Fruit fly (Drosophila melanogaster) whole organism, embryonic: ENCODE data around the gene Arp1.

Experiments
- CG11723 ChIP-seq: fragments of 200-800 bp; sonication (Bioruptor generic); optimal IDR thresholded peaks from 2 replicates; lab custom pipeline; 2017; ENCODE audit warnings: missing biosample characterization, mild to moderate bottlenecking, missing genetic modification characterization
- CG12659 ChIP-seq: fragments of 200-800 bp; sonication (Bioruptor generic); optimal IDR thresholded peaks from 3 replicates; lab custom pipeline; 2017; ENCODE audit warnings: mild to moderate bottlenecking, missing biosample characterization, missing genetic modification reagents, missing genetic modification characterization
- CG18476 ChIP-seq: fragments of 200-800 bp; sonication (Bioruptor generic); optimal IDR thresholded peaks from 2 replicates; lab custom pipeline; 2016; ENCODE audit warnings: missing biosample characterization, mild to moderate bottlenecking, missing genetic modification characterization
- CG5180 ChIP-seq: fragments of 200-800 bp; sonication (Bioruptor generic); optimal IDR thresholded peaks from 3 replicates; lab custom pipeline; 2017; ENCODE audit warnings: missing biosample characterization, missing genetic modification characterization, mild to moderate bottlenecking, moderate library complexity, missing genetic modification reagents
- Hr78 ChIP-seq, 2 experiments: fragments of 200-800 bp in 1 of 2; fragments of >200 bp in 1 of 2; sonication (Bioruptor generic) in 1 of 2; optimal IDR thresholded peaks; 2 replicates each; lab custom pipeline; 2017 to 2019; ENCODE audit warnings: missing biosample characterization in 2 of 2, missing genetic modification characterization in 2 of 2, mild to moderate bottlenecking in 1 of 2, moderate library complexity in 1 of 2
- emc ChIP-seq: fragments of 200-800 bp; sonication (Bioruptor generic); optimal IDR thresholded peaks from 2 replicates; lab custom pipeline; 2016; ENCODE audit warnings: missing biosample characterization, missing genetic modification characterization
- hth ChIP-seq: fragments of >200 bp; optimal IDR thresholded peaks from 2 replicates; lab custom pipeline; 2017; ENCODE audit warnings: inconsistent platforms
- psq ChIP-seq: fragments of 200-800 bp; sonication (Bioruptor generic); optimal IDR thresholded peaks from 2 replicates; lab custom pipeline; 2017; ENCODE audit warnings: missing biosample characterization, missing genetic modification characterization
- zf30C ChIP-seq: fragments of 200-800 bp; sonication (Bioruptor generic); optimal IDR thresholded peaks from 3 replicates; lab custom pipeline; 2018; ENCODE audit warnings: missing biosample characterization, mild to moderate bottlenecking, missing genetic modification characterization

DNA sequence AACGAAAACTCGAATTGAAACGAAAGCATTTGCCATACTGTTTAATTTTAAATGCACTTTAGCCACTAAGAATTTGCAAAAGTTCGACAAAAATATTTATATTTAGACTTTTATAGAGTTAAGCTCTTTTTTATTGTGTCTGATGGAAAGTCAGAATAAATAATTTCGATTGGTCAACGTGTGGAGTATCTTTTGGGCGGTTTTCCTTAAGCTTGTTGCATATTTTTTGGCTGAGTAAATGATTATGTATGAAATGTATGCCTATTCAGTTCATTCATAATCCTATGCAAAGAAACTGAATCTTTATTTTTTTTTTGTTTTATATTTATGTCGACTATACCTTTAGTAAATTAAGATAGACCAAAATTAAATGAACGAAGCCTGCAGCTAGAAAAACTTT lies 38.8 kb upstream of the Arp1 start:
- no peak for TF ChIP-seq CG12659 (GFP tag; lab: Kevin White, UChicago)
- no peak for TF ChIP-seq CG11723
- TF ChIP-seq zf30C (GFP tag; lab: Kevin White, UChicago) = no peak
- no peak for TF ChIP-seq CG18476 (GFP tag; lab: Kevin White, UChicago)
- TF ChIP-seq psq = no peak
- TF ChIP-seq hth (lab: Kevin White, UChicago) = no peak
- TF ChIP-seq Hr78 (GFP tag; optimal IDR thresholded peaks at IDR 0.05; lab: Kevin White, UChicago) = no peak
- TF ChIP-seq CG5180 (GFP tag; lab: Kevin White, UChicago) = no peak
- TF ChIP-seq emc = no peak
